Fruit fly (Drosophila melanogaster): Measurements from ENCODE around the gene Ncc69.

DNA sequence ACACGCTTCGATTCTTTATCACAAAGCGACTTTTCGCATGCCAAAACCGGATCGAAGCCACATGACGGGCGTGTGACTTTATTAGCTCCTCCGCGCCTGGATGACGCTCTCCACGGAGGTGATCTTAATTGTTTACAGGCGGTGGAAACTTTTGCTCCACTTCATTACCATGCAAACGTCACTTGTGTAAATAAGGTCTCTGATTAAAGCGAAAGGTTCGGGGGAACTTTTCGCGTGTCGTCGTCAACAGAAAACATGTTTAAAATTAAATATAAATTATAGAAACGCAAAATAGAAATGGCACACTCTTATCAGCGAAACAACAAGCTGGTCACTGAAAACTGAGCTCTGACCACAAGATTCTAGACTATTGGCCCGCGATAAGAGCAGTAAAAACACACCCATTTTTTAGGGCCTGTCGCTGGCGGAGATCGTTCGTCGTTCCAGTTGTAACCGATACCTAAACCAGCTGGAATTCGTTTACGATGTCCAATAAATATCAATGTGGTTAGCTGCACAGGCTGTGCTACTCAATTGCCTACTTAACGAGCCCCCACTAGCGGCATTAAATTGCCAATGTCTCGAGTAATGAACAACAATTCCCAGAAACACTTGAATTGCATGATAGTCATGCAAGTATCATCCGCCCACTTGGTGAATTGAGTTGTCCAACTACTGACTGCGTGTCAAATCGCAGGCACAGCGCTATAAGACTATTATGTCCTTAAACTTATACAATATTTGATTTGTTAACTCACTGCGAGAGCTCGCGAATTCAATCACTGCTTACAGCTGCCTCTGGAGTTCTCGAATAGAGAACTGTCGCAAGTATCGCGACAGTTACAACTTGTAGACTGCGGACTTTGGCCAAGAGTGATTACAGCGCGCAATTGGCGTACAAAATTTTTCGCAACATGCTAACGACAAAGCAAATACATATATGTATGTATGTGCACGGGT lies 18.4 kb upstream of the Ncc69 start:
- no peak for TF ChIP-seq dmrt11E (tag; optimal IDR thresholded peaks at IDR 0.05)
- TF ChIP-seq Xrp1 (GFP tag; IDR thresholded peaks at IDR 0.05): no peak
- no peak for TF ChIP-seq Fer3 (tag; optimal IDR thresholded peaks at IDR 0.05)
- TF ChIP-seq ftz-f1 (GFP tag; optimal IDR thresholded peaks at IDR 0.05): no peak
- no peak for TF ChIP-seq Taf1 (GFP tag; IDR thresholded peaks at IDR 0.05)
- no peak for TF ChIP-seq z (GFP tag; IDR thresholded peaks at IDR 0.05)
- TF ChIP-seq CG2202 (tag; optimal IDR thresholded peaks at IDR 0.05): no peak
- no peak for TF ChIP-seq Optix (GFP tag; IDR thresholded peaks at IDR 0.05)
- TF ChIP-seq CG31365 (tag; optimal IDR thresholded peaks at IDR 0.05): no peak
- TF ChIP-seq Hey (tag; optimal IDR thresholded peaks at IDR 0.05): no peak
- no peak for TF ChIP-seq eyg (GFP tag; optimal IDR thresholded peaks at IDR 0.05)
- TF ChIP-seq tgo (GFP tag; IDR thresholded peaks at IDR 0.05): no peak
- TF ChIP-seq CG6683 (GFP tag; optimal IDR thresholded peaks at IDR 0.05): no peak
- TF ChIP-seq phol (tag; optimal IDR thresholded peaks at IDR 0.05): no peak

All from whole organism, embryonic.